Worm (Caenorhabditis elegans): ENCODE results near the gene vps-45.

Gene vps-45

DNA sequence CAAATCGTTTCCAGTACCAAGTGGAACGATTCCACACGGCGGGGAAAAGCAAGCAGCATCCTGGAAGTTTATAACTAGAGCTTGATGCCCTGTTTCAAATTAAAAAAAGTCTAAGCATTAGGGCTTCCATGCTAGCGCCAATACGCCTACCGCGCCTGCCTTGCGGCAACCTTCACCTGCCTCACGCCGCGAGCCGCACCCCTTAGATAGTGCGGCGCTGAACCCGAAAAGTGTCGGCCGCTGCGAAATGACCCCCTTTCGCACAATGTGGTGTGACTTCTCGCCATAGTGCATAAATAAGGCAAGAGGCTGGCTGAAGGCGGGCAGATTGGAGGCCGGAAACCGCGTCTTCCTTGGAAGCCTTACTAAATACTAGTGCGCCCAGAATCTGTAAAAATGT is 11.8 kb upstream of the vps-45 start (continued):
- TF ChIP-seq sdc-2 (tag; optimal IDR thresholded peaks at IDR 0.05) (peak; percentile 22), odd-2 (tag; optimal IDR thresholded peaks at IDR 0.05) (no peak), dmd-4 (tag; optimal IDR thresholded peaks at IDR 0.05; ENCODE audit: borderline replicate concordance) (no peak), syd-9 (tag; optimal IDR thresholded peaks at IDR 0.05) (no peak), gmeb-2 (tag; optimal IDR thresholded peaks at IDR 0.05) (no peak)

ce11 chrX:982598-982997 is 8.0 kb upstream of the vps-45 start:
- TF ChIP-seq ceh-34 (tag; optimal IDR thresholded peaks at IDR 0.05) = no peak
- TF ChIP-seq gmeb-2 (tag; optimal IDR thresholded peaks at IDR 0.05) = no peak
- TF ChIP-seq zip-5 (tag; optimal IDR thresholded peaks at IDR 0.05) = no peak
- no peak for TF ChIP-seq unc-42 (tag; optimal IDR thresholded peaks at IDR 0.05)
- no peak for TF ChIP-seq elt-2 (tag; optimal IDR thresholded peaks at IDR 0.05)
- no peak for TF ChIP-seq tbx-2 (tag; optimal IDR thresholded peaks at IDR 0.05)
- no peak for TF ChIP-seq nhr-11 (tag; optimal IDR thresholded peaks at IDR 0.05)
- no peak for TF ChIP-seq F13H6.1 (tag; optimal IDR thresholded peaks at IDR 0.05)
- TF ChIP-seq pha-2 (tag; optimal IDR thresholded peaks at IDR 0.05) = no peak
- no peak for TF ChIP-seq hlh-30 (tag; optimal IDR thresholded peaks at IDR 0.05; ENCODE audit: insufficient read depth)
- no peak for TF ChIP-seq madf-2 (tag; optimal IDR thresholded peaks at IDR 0.05)
- no peak for TF ChIP-seq unc-86 (tag; optimal IDR thresholded peaks at IDR 0.05)
- TF ChIP-seq pros-1 (tag; optimal IDR thresholded peaks at IDR 0.05) = no peak
- TF ChIP-seq fkh-6 (tag; optimal IDR thresholded peaks at IDR 0.05) = no peak
- TF ChIP-seq sdc-2 (tag; optimal IDR thresholded peaks at IDR 0.05) = no peak

DNA sequence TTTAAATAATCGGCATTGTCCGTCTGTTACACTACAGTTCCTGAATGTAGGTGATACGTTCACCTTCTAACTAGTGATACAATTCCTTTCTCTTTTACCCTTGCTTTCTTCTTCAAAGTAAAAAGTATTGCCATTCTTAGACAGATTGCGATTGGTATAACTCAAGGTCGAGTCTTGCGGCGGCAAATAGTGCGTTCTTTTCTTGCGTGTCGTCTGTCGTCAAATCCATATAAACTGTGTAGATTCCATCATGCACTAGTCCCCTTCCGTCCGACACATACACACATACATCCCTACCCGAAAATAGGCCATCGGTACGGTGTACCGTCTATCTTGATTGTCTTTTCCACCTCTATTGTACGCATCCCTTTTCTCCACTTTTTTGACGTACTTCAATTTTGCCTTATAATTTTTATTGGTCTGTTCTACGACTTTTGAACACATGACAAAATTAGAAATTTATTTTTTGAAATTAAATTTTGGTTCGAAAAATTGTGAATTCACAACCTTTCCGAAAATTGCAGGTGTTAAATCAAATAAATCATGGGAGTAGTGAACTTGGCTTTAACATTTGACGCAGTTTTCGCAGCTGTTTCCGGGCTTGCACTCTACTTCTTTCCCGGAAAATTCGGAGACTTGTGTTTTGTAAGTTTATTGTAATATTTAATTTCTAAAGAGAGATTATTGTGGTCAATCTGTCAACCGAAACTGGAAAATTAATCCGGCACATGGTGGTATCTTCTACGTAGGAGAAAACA is 5.8 kb upstream of the vps-45 start, which contains the start of gene C44C1.1:
Gene C44C1.1 (plus strand): TSS at position 525 of the 758 bp plus-strand sequence.
- TF ChIP-seq sox-4 (tag; optimal IDR thresholded peaks at IDR 0.05) = no peak
- no peak for TF ChIP-seq odd-2 (tag; optimal IDR thresholded peaks at IDR 0.05)
- TF ChIP-seq K02D7.2 (tag; optimal IDR thresholded peaks at IDR 0.05) = no peak
- no peak for TF ChIP-seq hlh-15 (tag; optimal IDR thresholded peaks at IDR 0.05)
- TF ChIP-seq ttx-3 (tag; optimal IDR thresholded peaks at IDR 0.05) = no peak
- TF ChIP-seq ets-4 (tag; optimal IDR thresholded peaks at IDR 0.05) = no peak
- TF ChIP-seq ceh-6 (GFP tag; optimal IDR thresholded peaks at IDR 0.05) = no peak
- no peak for TF ChIP-seq syd-9 (tag; optimal IDR thresholded peaks at IDR 0.05)
- no peak for TF ChIP-seq nhr-11 (tag; optimal IDR thresholded peaks at IDR 0.05)
- TF ChIP-seq ceh-30 (tag; optimal IDR thresholded peaks at IDR 0.05) = no peak
- no peak for TF ChIP-seq pqm-1 (tag; optimal IDR thresholded peaks at IDR 0.05)
- TF ChIP-seq pax-1 (tag; optimal IDR thresholded peaks at IDR 0.05) = no peak
- no peak for TF ChIP-seq ceh-34 (tag; optimal IDR thresholded peaks at IDR 0.05)
- no peak for TF ChIP-seq pha-4 (tag; optimal IDR thresholded peaks at IDR 0.05)
- TF ChIP-seq madf-2 (tag; optimal IDR thresholded peaks at IDR 0.05) = no peak
- no peak for TF ChIP-seq pros-1 (tag; optimal IDR thresholded peaks at IDR 0.05)
- TF ChIP-seq ceh-31 (tag; optimal IDR thresholded peaks at IDR 0.05) = no peak

DNA sequence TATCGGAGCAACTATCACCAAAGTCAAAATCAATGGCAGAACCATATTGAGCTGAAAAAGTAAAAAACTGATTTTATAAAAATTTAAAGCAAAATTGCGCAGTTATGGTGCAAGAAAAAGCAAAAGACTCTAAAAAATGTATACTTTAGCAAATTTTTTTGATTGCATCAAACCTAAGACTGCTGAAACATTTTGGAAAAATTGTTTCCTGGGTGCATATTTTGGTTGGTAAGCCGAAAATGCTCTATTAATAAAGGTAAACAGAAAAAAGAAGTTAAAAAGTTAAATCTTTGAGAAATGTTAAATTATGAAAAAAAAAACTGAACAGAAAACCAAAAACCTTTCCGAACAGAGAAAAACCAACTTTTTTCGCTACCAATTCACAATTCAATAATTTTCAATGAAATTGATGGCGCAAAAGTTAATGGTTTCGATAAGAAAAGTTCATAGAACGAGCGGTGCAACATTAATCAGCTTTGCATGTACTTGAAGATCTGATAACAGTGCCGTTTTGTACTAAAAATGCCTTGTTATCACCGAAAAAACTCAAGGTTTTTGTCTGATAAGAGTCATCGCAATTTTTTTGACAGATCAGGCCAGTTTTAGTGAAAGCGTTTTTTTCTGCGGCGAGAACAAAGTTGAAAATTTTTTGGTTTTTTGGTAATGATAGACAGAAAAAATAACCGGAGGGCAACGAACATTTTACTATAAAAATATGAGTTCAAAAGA is 3.5 kb upstream of the vps-45 start, which contains the start of gene abhd-3.2:
Gene abhd-3.2 (minus strand): TSS at position 51 of the 729 bp plus-strand sequence.
- no peak for TF ChIP-seq ttx-3 (tag; optimal IDR thresholded peaks at IDR 0.05)
- TF ChIP-seq elt-2 (tag; optimal IDR thresholded peaks at IDR 0.05) = peak; percentile 95

DNA sequence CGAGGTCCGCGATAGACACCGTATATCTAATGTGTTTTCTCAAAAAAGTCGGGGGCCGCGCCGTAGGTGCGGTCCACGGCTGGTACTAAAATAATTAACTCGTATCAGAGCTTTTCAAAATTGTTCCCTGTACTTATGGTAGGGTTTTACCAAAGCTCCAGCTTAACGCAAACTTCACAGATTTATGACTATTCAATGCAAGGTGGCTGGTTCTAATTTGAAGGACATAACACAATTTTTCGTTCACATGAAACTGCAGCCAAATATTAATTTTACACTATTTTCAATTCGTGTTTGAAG is 538 bp upstream of the vps-45 start:
- TF ChIP-seq pha-4 (tag; optimal IDR thresholded peaks at IDR 0.05) (no peak), nfya-1 (tag; optimal IDR thresholded peaks at IDR 0.05) (no peak), lin-11 (tag; optimal IDR thresholded peaks at IDR 0.05) (no peak), mec-3 (tag; optimal IDR thresholded peaks at IDR 0.05; ENCODE audit: borderline replicate concordance) (no peak), ceh-14 (tag; optimal IDR thresholded peaks at IDR 0.05) (no peak), syd-9 (tag; optimal IDR thresholded peaks at IDR 0.05) (no peak), ceh-45 (GFP tag; IDR thresholded peaks at IDR 0.05) (no peak), nhr-11 (tag; optimal IDR thresholded peaks at IDR 0.05) (no peak), ceh-2 (tag; optimal IDR thresholded peaks at IDR 0.05) (no peak), odd-2 (tag; optimal IDR thresholded peaks at IDR 0.05) (no peak), sox-4 (tag; optimal IDR thresholded peaks at IDR 0.05) (no peak), fkh-10 (GFP tag; optimal IDR thresholded peaks at IDR 0.05) (no peak), sox-2 (GFP tag; IDR thresholded peaks at IDR 0.05) (no peak)
